Worm (Caenorhabditis elegans): ENCODE data around the gene C54E10.11.

DNA sequence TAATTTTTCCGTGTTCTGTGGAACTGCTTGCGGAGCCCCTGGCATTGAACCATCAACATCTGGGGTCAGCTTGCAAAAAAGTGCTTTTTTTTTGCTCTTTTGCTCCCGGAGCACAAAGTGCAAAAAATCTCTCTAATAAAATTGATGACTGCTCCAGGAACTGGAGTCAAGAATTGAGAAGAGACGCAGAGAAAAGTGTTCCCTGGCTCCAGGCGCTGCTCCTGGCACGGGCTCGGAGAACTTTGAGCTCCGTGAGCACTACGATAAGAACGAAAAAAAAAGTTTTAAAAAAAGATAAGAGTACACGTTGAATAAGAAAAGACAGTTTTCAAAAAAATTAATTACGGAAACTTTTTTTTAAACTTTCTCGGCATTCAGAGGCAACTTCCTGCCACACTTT is 19.2 kb downstream of the C54E10.11 start:
- TF ChIP-seq blmp-1 (tag; optimal IDR thresholded peaks at IDR 0.05), result no peak
- no peak for TF ChIP-seq elt-3 (tag; optimal IDR thresholded peaks at IDR 0.05)
- no peak for TF ChIP-seq nhr-237 (tag; optimal IDR thresholded peaks at IDR 0.05)
- TF ChIP-seq mls-2 (tag; optimal IDR thresholded peaks at IDR 0.05), result no peak
- TF ChIP-seq snpc-4 (tag; optimal IDR thresholded peaks at IDR 0.05), result no peak
- TF ChIP-seq M03D4.4 (tag; optimal IDR thresholded peaks at IDR 0.05), result no peak
- TF ChIP-seq lsy-2 (tag; optimal IDR thresholded peaks at IDR 0.05), result no peak
- no peak for TF ChIP-seq nhr-28 (tag; optimal IDR thresholded peaks at IDR 0.05)
- no peak for TF ChIP-seq lin-32 (GFP tag; optimal IDR thresholded peaks at IDR 0.05)
- no peak for TF ChIP-seq unc-120 (tag; optimal IDR thresholded peaks at IDR 0.05; ENCODE audit: poor library complexity, severe bottlenecking)
- no peak for TF ChIP-seq bed-3 (GFP tag; optimal IDR thresholded peaks at IDR 0.05)
- no peak for TF ChIP-seq unc-62 (GFP tag; optimal IDR thresholded peaks at IDR 0.05)
- no peak for TF ChIP-seq ceh-43 (GFP tag; optimal IDR thresholded peaks at IDR 0.05)
- TF ChIP-seq mab-5 (tag; optimal IDR thresholded peaks at IDR 0.05), result no peak
